Worm (Caenorhabditis elegans) whole organism, L1 larva: Measurements from ENCODE around the gene K08D8.4.

Source experiments
- C04F5.9 ChIP-seq: sonication (generic microtip); optimal IDR thresholded peaks from 2 replicates; lab custom pipeline; 2016; ENCODE audit warnings: missing genetic modification characterization, missing compliant biosample characterization
- C34B4.2 ChIP-seq: sonication (generic microtip); optimal IDR thresholded peaks from 2 replicates; lab custom pipeline; 2017; ENCODE audit warnings: mild to moderate bottlenecking, missing genetic modification characterization, missing compliant biosample characterization
- F16B12.6 ChIP-seq: fragments of 150-350 bp; optimal IDR thresholded peaks from 2 replicates; lab custom pipeline; 2014; ENCODE audit warnings: missing biosample characterization, missing genetic modification characterization
- ceh-8 ChIP-seq: fragments of 200-800 bp; sonication (Bioruptor generic); optimal IDR thresholded peaks from 2 replicates; lab custom pipeline; 2018; ENCODE audit warnings: mild to moderate bottlenecking, missing genetic modification characterization, moderate library complexity, missing compliant biosample characterization
- ceh-82 ChIP-seq, 3 experiments: fragments of 150-350 bp in 1 of 3; sonication (generic microtip) in 2 of 3; optimal IDR thresholded peaks; 2 replicates each; lab custom pipeline; 2014 to 2017; ENCODE audit warnings: missing biosample characterization in 3 of 3, missing genetic modification characterization in 3 of 3
- ceh-88 ChIP-seq: fragments of 200-800 bp; sonication (Bioruptor generic); IDR thresholded peaks from 2 replicates; pipeline ENCODE4 v1.3.6; 2022; ENCODE audit warnings: missing genetic modification characterization, missing compliant biosample characterization
- dpl-1 ChIP-seq, 3 experiments: fragments of 150-350 bp in 2 of 3; sonication (generic microtip) in 1 of 3; optimal IDR thresholded peaks; 2 replicates each; lab custom pipeline; 2014 to 2017; ENCODE audit warnings: missing biosample characterization in 3 of 3, missing genetic modification characterization in 3 of 3, missing genetic modification reagents in 3 of 3
- egl-13 ChIP-seq: sonication (generic microtip); optimal IDR thresholded peaks from 2 replicates; lab custom pipeline; 2016; ENCODE audit warnings: missing genotype, missing genetic modification reagents, missing genetic modification characterization, missing compliant biosample characterization
- egl-27 ChIP-seq, 2 experiments: fragments of 150-350 bp in 1 of 2; sonication (generic microtip); optimal IDR thresholded peaks; 3 replicates each; lab custom pipeline; 2017 to 2018; ENCODE audit warnings: missing biosample characterization in 2 of 2, missing genetic modification characterization in 2 of 2, missing genetic modification reagents in 2 of 2
- elt-2 ChIP-seq: sonication (generic microtip); optimal IDR thresholded peaks from 2 replicates; lab custom pipeline; 2016; ENCODE audit warnings: missing genetic modification characterization, mild to moderate bottlenecking, inconsistent platforms, missing compliant biosample characterization, missing genetic modification reagents
- elt-3 ChIP-seq, 6 experiments: fragments of 150-350 bp in 1 of 6; sonication (generic microtip); optimal IDR thresholded peaks; 2 replicates each; lab custom pipeline; 2017 to 2018; ENCODE audit warnings: missing biosample characterization in 6 of 6, missing genetic modification characterization in 6 of 6, inconsistent platforms in 1 of 6
- ets-5 ChIP-seq: fragments of 200-800 bp; sonication (Bioruptor generic); IDR thresholded peaks from 2 replicates; pipeline ENCODE4 v1.3.6; 2022; ENCODE audit warnings: missing genetic modification characterization, missing compliant biosample characterization
- fkh-8 ChIP-seq: sonication (generic microtip); optimal IDR thresholded peaks from 2 replicates; lab custom pipeline; 2016; ENCODE audit warnings: mild to moderate bottlenecking, missing genetic modification characterization, missing compliant biosample characterization
- grh-1 ChIP-seq: fragments of 200-800 bp; sonication (Bioruptor generic); IDR thresholded peaks from 2 replicates; pipeline ENCODE4 v1.3.6; 2022; ENCODE audit warnings: missing genetic modification reagents, missing genetic modification characterization, missing compliant biosample characterization
- hpl-2 ChIP-seq: fragments of 150-350 bp; optimal IDR thresholded peaks from 2 replicates; lab custom pipeline; 2014; ENCODE audit warnings: missing biosample characterization, missing genetic modification reagents, missing genetic modification characterization
- irx-1 ChIP-seq: sonication (generic microtip); optimal IDR thresholded peaks from 2 replicates; lab custom pipeline; 2016; ENCODE audit warnings: missing genetic modification characterization, missing compliant biosample characterization
- isw-1 ChIP-seq: fragments of 200-800 bp; sonication (Bioruptor generic); IDR thresholded peaks from 2 replicates; pipeline ENCODE4 v1.3.6; 2022; ENCODE audit warnings: missing genetic modification characterization, missing compliant biosample characterization
- jun-1 ChIP-seq: fragments of 150-350 bp; optimal IDR thresholded peaks from 2 replicates; lab custom pipeline; 2014; ENCODE audit warnings: missing biosample characterization, missing genetic modification reagents, missing genetic modification characterization
- lin-15B ChIP-seq: fragments of 150-350 bp; sonication (generic microtip); optimal IDR thresholded peaks from 3 replicates; lab custom pipeline; 2014; ENCODE audit warnings: missing biosample characterization, missing genetic modification characterization
- lin-39 ChIP-seq: fragments of 150-350 bp; optimal IDR thresholded peaks from 2 replicates; lab custom pipeline; 2014; ENCODE audit warnings: missing biosample characterization, missing genetic modification reagents, missing genetic modification characterization
- lir-3 ChIP-seq: sonication (generic microtip); optimal IDR thresholded peaks from 2 replicates; lab custom pipeline; 2016; ENCODE audit warnings: mild to moderate bottlenecking, missing genetic modification characterization, moderate library complexity, missing compliant biosample characterization; ENCODE audit not compliant: poor library complexity
- lsy-2 ChIP-seq, 2 experiments: fragments of 150-350 bp; optimal IDR thresholded peaks; 2 replicates each; lab custom pipeline; 2014; ENCODE audit warnings: missing biosample characterization in 2 of 2, missing genetic modification characterization in 2 of 2
- mab-9 ChIP-seq: fragments of 200-800 bp; sonication (Bioruptor generic); IDR thresholded peaks from 2 replicates; pipeline ENCODE4 v1.3.6; 2022; ENCODE audit warnings: missing genetic modification reagents, missing genetic modification characterization, missing compliant biosample characterization
- mdl-1 ChIP-seq, 2 experiments: fragments of 150-350 bp; optimal IDR thresholded peaks; 2 replicates each; lab custom pipeline; 2014 to 2017; ENCODE audit warnings: missing biosample characterization in 2 of 2, missing genetic modification characterization in 2 of 2, inconsistent platforms in 1 of 2
- nhr-11 ChIP-seq: fragments of 150-350 bp; optimal IDR thresholded peaks from 2 replicates; lab custom pipeline; 2014; ENCODE audit warnings: missing biosample characterization, missing genetic modification characterization
- nhr-12 ChIP-seq: sonication (generic microtip); optimal IDR thresholded peaks from 2 replicates; lab custom pipeline; 2017; ENCODE audit warnings: missing biosample characterization, missing genetic modification characterization
- nhr-19 ChIP-seq: fragments of 200-800 bp; sonication (Bioruptor generic); conservative IDR thresholded peaks from 2 replicates; pipeline ENCODE4 v1.3.6; 2022; ENCODE audit warnings: missing genetic modification characterization, missing compliant biosample characterization
- nhr-237 ChIP-seq: fragments of 150-350 bp; optimal IDR thresholded peaks from 2 replicates; lab custom pipeline; 2014; ENCODE audit warnings: missing biosample characterization, missing genetic modification characterization
- nhr-28 ChIP-seq: fragments of 150-350 bp; optimal IDR thresholded peaks from 2 replicates; lab custom pipeline; 2014; ENCODE audit warnings: missing biosample characterization, missing genetic modification characterization
- nhr-71 ChIP-seq: sonication (generic microtip); optimal IDR thresholded peaks from 2 replicates; lab custom pipeline; 2016; ENCODE audit warnings: mild to moderate bottlenecking, missing genetic modification characterization, moderate library complexity, missing compliant biosample characterization
- nhr-77 ChIP-seq: fragments of 150-350 bp; optimal IDR thresholded peaks from 2 replicates; lab custom pipeline; 2014; ENCODE audit warnings: missing biosample characterization, missing genetic modification characterization
- nhr-84 ChIP-seq: sonication (generic microtip); optimal IDR thresholded peaks from 2 replicates; lab custom pipeline; 2017; ENCODE audit warnings: missing biosample characterization, missing genetic modification characterization
- pag-3 ChIP-seq: sonication (generic microtip); optimal IDR thresholded peaks from 2 replicates; lab custom pipeline; 2017; ENCODE audit warnings: missing genetic modification characterization, mild to moderate bottlenecking, missing compliant biosample characterization, antibody characterized with exemption, borderline replicate concordance; ENCODE audit not compliant: insufficient read depth
- rnt-1 ChIP-seq: sonication (generic microtip); optimal IDR thresholded peaks from 2 replicates; lab custom pipeline; 2016; ENCODE audit warnings: mild to moderate bottlenecking, missing genetic modification characterization, moderate library complexity, missing compliant biosample characterization
- sptf-1 ChIP-seq: fragments of 150-350 bp; optimal IDR thresholded peaks from 2 replicates; lab custom pipeline; 2014; ENCODE audit warnings: missing biosample characterization, missing genetic modification characterization
- swsn-7 ChIP-seq: sonication (generic microtip); optimal IDR thresholded peaks from 2 replicates; lab custom pipeline; 2016; ENCODE audit warnings: missing genetic modification characterization, missing compliant biosample characterization
- tbx-2 ChIP-seq: sonication (generic microtip); optimal IDR thresholded peaks from 2 replicates; lab custom pipeline; 2016; ENCODE audit warnings: missing genetic modification characterization, missing compliant biosample characterization
- unc-130 ChIP-seq: fragments of 150-350 bp; optimal IDR thresholded peaks from 2 replicates; lab custom pipeline; 2017; ENCODE audit warnings: missing biosample characterization, missing genetic modification characterization, inconsistent platforms
- unc-86 ChIP-seq: sonication (generic microtip); optimal IDR thresholded peaks from 2 replicates; lab custom pipeline; 2016; ENCODE audit warnings: missing genetic modification characterization, missing compliant biosample characterization
- unc-98 ChIP-seq: fragments of 200-800 bp; sonication (Bioruptor generic); IDR thresholded peaks from 2 replicates; pipeline ENCODE4 v1.3.6; 2022; ENCODE audit warnings: missing genetic modification characterization, missing compliant biosample characterization
- zip-4 ChIP-seq: fragments of 200-800 bp; sonication (Bioruptor generic); optimal IDR thresholded peaks from 2 replicates; lab custom pipeline; 2018; ENCODE audit warnings: mild to moderate bottlenecking, missing genetic modification characterization, moderate library complexity, missing compliant biosample characterization
- ztf-4 ChIP-seq: fragments of 150-350 bp; optimal IDR thresholded peaks from 2 replicates; lab custom pipeline; 2014; ENCODE audit warnings: missing biosample characterization, missing genetic modification characterization

K08D8.4 gene

ce11 chrIV:12909871-12910270 is at the start of gene K08D8.4:
K08D8.4 (minus strand) TSS chrIV:12909998.
- TF ChIP-seq hpl-2 (GFP tag; lab: Kevin White, UChicago) (no peak), nhr-84 (tag; lab: Kevin White, UChicago) (no peak), mab-9 (GFP tag; lab: Robert Waterston, UW) (no peak), dpl-1 (GFP tag; optimal IDR thresholded peaks at IDR 0.05; lab: Kevin White, UChicago) (no peak), elt-2 (tag; lab: Kevin White, UChicago) (peak; percentile 58)

ce11 chrIV:12957730-12958129 is 47.9 kb upstream of the K08D8.4 start, which contains the start of gene F55G11.6:
F55G11.6 (plus strand) TSS chrIV:12958030.
- TF ChIP-seq ets-5 (GFP tag; lab: Robert Waterston, UW) (no peak), nhr-28 (tag; lab: Kevin White, UChicago) (no peak), C04F5.9 (no peak), pag-3 (tag; lab: Kevin White, UChicago) (no peak), irx-1 (tag; lab: Kevin White, UChicago) (no peak), unc-130 (no peak), nhr-12 (no peak), unc-98 (GFP tag; lab: Robert Waterston, UW) (no peak), egl-13 (tag; lab: Kevin White, UChicago) (no peak), C34B4.2 (tag; lab: Kevin White, UChicago) (no peak), swsn-7 (no peak), lin-39 (no peak), egl-27 (tag; optimal IDR thresholded peaks at IDR 0.05; lab: Kevin White, UChicago) (no peak), nhr-84 (tag; lab: Kevin White, UChicago) (no peak), elt-3 (tag; optimal IDR thresholded peaks at IDR 0.05; lab: Kevin White, UChicago) (no peak), nhr-11 (tag; lab: Kevin White, UChicago) (no peak)

ce11 chrIV:12948470-12948869 is 38.7 kb upstream of the K08D8.4 start, which contains the start of gene F55G11.10:
F55G11.10 (plus strand) TSS chrIV:12948770.
- no peak for TF ChIP-seq lsy-2 (tag; optimal IDR thresholded peaks at IDR 0.05; lab: Kevin White, UChicago)
- TF ChIP-seq ceh-8 = no peak
- no peak for TF ChIP-seq nhr-237 (tag; lab: Kevin White, UChicago)
- TF ChIP-seq isw-1 (GFP tag; lab: Robert Waterston, UW) = no peak
- TF ChIP-seq mdl-1 (tag; optimal IDR thresholded peaks at IDR 0.05; lab: Kevin White, UChicago) = no peak
- no peak for TF ChIP-seq elt-2 (tag; lab: Kevin White, UChicago)
- no peak for TF ChIP-seq irx-1 (tag; lab: Kevin White, UChicago)
- no peak for TF ChIP-seq nhr-77 (tag; lab: Kevin White, UChicago)
- no peak for TF ChIP-seq egl-13 (tag; lab: Kevin White, UChicago)
- TF ChIP-seq tbx-2 (tag; lab: Kevin White, UChicago) = no peak
- no peak for TF ChIP-seq fkh-8 (tag; lab: Kevin White, UChicago)
- TF ChIP-seq lin-15B (tag; lab: Kevin White, UChicago) = no peak
- TF ChIP-seq mab-9 (GFP tag; lab: Robert Waterston, UW) = no peak
- TF ChIP-seq sptf-1 = no peak
- no peak for TF ChIP-seq nhr-71 (tag; lab: Kevin White, UChicago)
- no peak for TF ChIP-seq nhr-12
- TF ChIP-seq zip-4 (GFP tag; lab: Kevin White, UChicago) = no peak
- no peak for TF ChIP-seq jun-1 (tag; lab: Kevin White, UChicago)
- TF ChIP-seq, all 84 proteins: peak for 0

ce11 chrIV:12946488-12946887 is 36.7 kb upstream of the K08D8.4 start, which contains the start of gene F55G11.1:
F55G11.1 (minus strand) TSS chrIV:12946588.
- TF ChIP-seq grh-1 (GFP tag; lab: Robert Waterston, UW) = no peak
- no peak for TF ChIP-seq nhr-84 (tag; lab: Kevin White, UChicago)
- TF ChIP-seq nhr-19 (GFP tag; lab: Robert Waterston, UW) = no peak
- TF ChIP-seq nhr-71 (tag; lab: Kevin White, UChicago) = no peak
- no peak for TF ChIP-seq ceh-82 (tag; optimal IDR thresholded peaks at IDR 0.05; lab: Kevin White, UChicago)
- TF ChIP-seq unc-86 (tag; lab: Kevin White, UChicago) = no peak
- no peak for TF ChIP-seq F16B12.6
- no peak for TF ChIP-seq ztf-4 (tag; lab: Kevin White, UChicago)
- TF ChIP-seq lir-3 (tag; lab: Kevin White, UChicago) = no peak
- no peak for TF ChIP-seq ets-5 (GFP tag; lab: Robert Waterston, UW)
- no peak for TF ChIP-seq rnt-1 (tag; lab: Kevin White, UChicago)
- no peak for TF ChIP-seq ceh-88 (GFP tag; lab: Robert Waterston, UW)
